Fruit fly (Drosophila melanogaster): ENCODE data around the gene CG14629.

dm6 chrX:1051251-1051629, at the start of gene CG14629:
- TF ChIP-seq CG12659 (GFP tag; optimal IDR thresholded peaks at IDR 0.05) (no peak), CG12219 (GFP tag; optimal IDR thresholded peaks at IDR 0.05) (no peak), pan (optimal IDR thresholded peaks at IDR 0.05) (no peak), pan (GFP tag; optimal IDR thresholded peaks at IDR 0.05 in 1 of 2, IDR thresholded peaks at IDR 0.05 in 1 of 2) (no peak), Ada2b (GFP tag; IDR thresholded peaks at IDR 0.05) (no peak), Dref (GFP tag; IDR thresholded peaks at IDR 0.05) (no peak), lov (optimal IDR thresholded peaks at IDR 0.05) (no peak), lov (GFP tag; IDR thresholded peaks at IDR 0.05) (no peak), pum (GFP tag; optimal IDR thresholded peaks at IDR 0.05) (no peak), maf-S (GFP tag; optimal IDR thresholded peaks at IDR 0.05) (no peak), unc-4 (GFP tag; IDR thresholded peaks at IDR 0.05; ENCODE audit: partially characterized antibody) (no peak), CG18619 (GFP tag; optimal IDR thresholded peaks at IDR 0.05) (no peak), gcm (GFP tag; optimal IDR thresholded peaks at IDR 0.05) (no peak), tll (GFP tag; optimal IDR thresholded peaks at IDR 0.05) (no peak), Dll (GFP tag; IDR thresholded peaks at IDR 0.05; ENCODE audit: partially characterized antibody) (no peak), CG17186 (GFP tag; optimal IDR thresholded peaks at IDR 0.05) (no peak)

Measured in whole organism, embryonic.